Worm (Caenorhabditis elegans) whole organism, early embryonic: ENCODE data around the gene ssq-1.

Experiments
- B0310.2 ChIP-seq: sonication (generic microtip); optimal IDR thresholded peaks from 2 replicates; lab custom pipeline; 2016; ENCODE audit warnings: mild to moderate bottlenecking, missing genetic modification characterization, missing compliant biosample characterization
- F13C5.2 ChIP-seq: sonication (generic microtip); optimal IDR thresholded peaks from 2 replicates; lab custom pipeline; 2017; ENCODE audit warnings: mild to moderate bottlenecking, missing genetic modification characterization, inconsistent platforms, missing compliant biosample characterization
- aly-1 ChIP-seq: sonication (generic microtip); optimal IDR thresholded peaks from 2 replicates; lab custom pipeline; 2016; ENCODE audit warnings: missing genetic modification characterization, missing compliant biosample characterization
- ama-1 ChIP-seq: fragments of 150-350 bp; optimal IDR thresholded peaks from 2 replicates; lab custom pipeline; 2014
- ceh-13 ChIP-seq: fragments of 200-800 bp; sonication (Bioruptor generic); optimal IDR thresholded peaks from 2 replicates; lab custom pipeline; 2018; ENCODE audit warnings: mild to moderate bottlenecking, missing genetic modification characterization, missing compliant biosample characterization
- ceh-36 ChIP-seq: sonication (generic microtip); optimal IDR thresholded peaks from 2 replicates; lab custom pipeline; 2016; ENCODE audit warnings: missing genetic modification characterization, inconsistent platforms, missing compliant biosample characterization
- ets-7 ChIP-seq: sonication (generic microtip); optimal IDR thresholded peaks from 2 replicates; lab custom pipeline; 2016; ENCODE audit warnings: missing genotype, missing genetic modification characterization, missing compliant biosample characterization
- flt-1 ChIP-seq: fragments of 200-800 bp; sonication (Bioruptor generic); IDR thresholded peaks from 2 replicates; pipeline ENCODE4 v1.3.6; 2022; ENCODE audit warnings: missing genetic modification characterization, missing compliant biosample characterization
- hmbx-1 ChIP-seq: sonication (generic microtip); optimal IDR thresholded peaks from 2 replicates; lab custom pipeline; 2016; ENCODE audit warnings: mild to moderate bottlenecking, missing genetic modification characterization, missing compliant biosample characterization
- hmg-4 ChIP-seq: fragments of 200-800 bp; sonication (Bioruptor generic); optimal IDR thresholded peaks from 2 replicates; lab custom pipeline; 2018; ENCODE audit warnings: mild to moderate bottlenecking, missing genetic modification characterization, missing compliant biosample characterization
- hnd-1 ChIP-seq: sonication (generic microtip); optimal IDR thresholded peaks from 2 replicates; lab custom pipeline; 2016; ENCODE audit warnings: missing genetic modification characterization, missing compliant biosample characterization
- pes-1 ChIP-seq: fragments of 200-800 bp; sonication (Bioruptor generic); IDR thresholded peaks from 2 replicates; pipeline ENCODE4 v1.3.6; 2022; ENCODE audit warnings: missing genetic modification reagents, missing genetic modification characterization, missing compliant biosample characterization
- scrt-1 ChIP-seq: fragments of 200-800 bp; sonication (Bioruptor generic); IDR thresholded peaks from 2 replicates; pipeline ENCODE4 v1.3.6; 2022; ENCODE audit warnings: missing genetic modification characterization, missing compliant biosample characterization
- sea-1 ChIP-seq: fragments of 200-800 bp; sonication (Bioruptor generic); conservative IDR thresholded peaks from 2 replicates; pipeline ENCODE4 v1.3.6; 2022; ENCODE audit warnings: missing genetic modification characterization, missing compliant biosample characterization
- tbx-11 ChIP-seq: fragments of 200-800 bp; sonication (Bioruptor generic); IDR thresholded peaks from 2 replicates; pipeline ENCODE4 v1.3.6; 2022; ENCODE audit warnings: missing genetic modification characterization, missing compliant biosample characterization
- tbx-37 ChIP-seq: fragments of 200-800 bp; sonication (Bioruptor generic); conservative IDR thresholded peaks from 2 replicates; pipeline ENCODE4 v1.3.6; 2022; ENCODE audit warnings: missing genetic modification reagents, missing genetic modification characterization, missing compliant biosample characterization
- tra-4 ChIP-seq: sonication (generic microtip); optimal IDR thresholded peaks from 2 replicates; lab custom pipeline; 2017; ENCODE audit warnings: missing genetic modification characterization, missing compliant biosample characterization

ssq-1 gene

ce11 chrIV:9842071-9842470 is 10.3 kb upstream of the ssq-1 start, which contains the start of gene K07F5.17:
K07F5.17 (plus strand) TSS chrIV:9842371.
- TF ChIP-seq tra-4 (tag; lab: Kevin White, UChicago) (no peak), sea-1 (GFP tag; lab: Robert Waterston, UW) (no peak), hmbx-1 (tag; lab: Kevin White, UChicago) (no peak), hnd-1 (tag; lab: Kevin White, UChicago) (no peak), flt-1 (GFP tag; lab: Robert Waterston, UW) (no peak), tbx-11 (GFP tag; lab: Robert Waterston, UW) (no peak), ama-1 (no peak)

- no peak for TF ChIP-seq ceh-36
Measured at ce11 chrIV:9843760-9844159, 8.6 kb upstream of the ssq-1 start, which contains the start of gene nspd-2. nspd-2 (plus strand) TSS chrIV:9844060.

- TF ChIP-seq hmbx-1 (tag; lab: Kevin White, UChicago) (no peak), scrt-1 (GFP tag; lab: Robert Waterston, UW) (no peak), tra-4 (tag; lab: Kevin White, UChicago) (no peak), aly-1 (tag; lab: Kevin White, UChicago) (no peak), hnd-1 (tag; lab: Kevin White, UChicago) (no peak), hmg-4 (GFP tag; lab: Kevin White, UChicago) (no peak), B0310.2 (tag; lab: Kevin White, UChicago) (no peak), tbx-11 (GFP tag; lab: Robert Waterston, UW) (no peak), pes-1 (no peak), flt-1 (GFP tag; lab: Robert Waterston, UW) (no peak), ceh-13 (GFP tag; lab: Kevin White, UChicago) (no peak), sea-1 (GFP tag; lab: Robert Waterston, UW) (no peak), tbx-37 (GFP tag; lab: Robert Waterston, UW) (no peak), ceh-36 (no peak), F13C5.2 (tag; lab: Kevin White, UChicago) (no peak), ama-1 (no peak), ets-7 (no peak)
Measured at ce11 chrIV:9846574-9846973, 5.8 kb upstream of the ssq-1 start, which contains the start of gene K07F5.6. K07F5.6 (minus strand) TSS chrIV:9846674.

- no peak for TF ChIP-seq tra-4 (tag; lab: Kevin White, UChicago)
- TF ChIP-seq tbx-37 (GFP tag; lab: Robert Waterston, UW) = no peak
- no peak for TF ChIP-seq pes-1
- no peak for TF ChIP-seq scrt-1 (GFP tag; lab: Robert Waterston, UW)
- no peak for TF ChIP-seq ama-1
- no peak for TF ChIP-seq ceh-36
- TF ChIP-seq hmg-4 (GFP tag; lab: Kevin White, UChicago) = no peak
- TF ChIP-seq B0310.2 (tag; lab: Kevin White, UChicago) = no peak
- no peak for TF ChIP-seq ceh-13 (GFP tag; lab: Kevin White, UChicago)
- TF ChIP-seq ets-7 = no peak
Measured at ce11 chrIV:9848075-9848474, 4.3 kb upstream of the ssq-1 start, which contains the start of gene K07F5.7. K07F5.7 (minus strand) TSS chrIV:9848175.

ce11 chrIV:9849624-9850023 is 2.7 kb upstream of the ssq-1 start, which contains the start of gene K07F5.8:
K07F5.8 (minus strand) TSS chrIV:9849724.
- TF ChIP-seq tbx-37 (GFP tag; lab: Robert Waterston, UW) (no peak), aly-1 (tag; lab: Kevin White, UChicago) (no peak), B0310.2 (tag; lab: Kevin White, UChicago) (no peak), ceh-36 (no peak), hnd-1 (tag; lab: Kevin White, UChicago) (no peak), pes-1 (no peak), ets-7 (no peak), tbx-11 (GFP tag; lab: Robert Waterston, UW) (no peak), hmg-4 (GFP tag; lab: Kevin White, UChicago) (no peak), tra-4 (tag; lab: Kevin White, UChicago) (no peak), scrt-1 (GFP tag; lab: Robert Waterston, UW) (no peak), hmbx-1 (tag; lab: Kevin White, UChicago) (no peak), ama-1 (no peak), ceh-13 (GFP tag; lab: Kevin White, UChicago) (no peak), sea-1 (GFP tag; lab: Robert Waterston, UW) (no peak), flt-1 (GFP tag; lab: Robert Waterston, UW) (no peak)

- TF ChIP-seq F13C5.2 (tag; lab: Kevin White, UChicago) (no peak), ets-7 (no peak), ceh-36 (no peak), scrt-1 (GFP tag; lab: Robert Waterston, UW) (no peak), hmg-4 (GFP tag; lab: Kevin White, UChicago) (no peak), tbx-37 (GFP tag; lab: Robert Waterston, UW) (no peak)
Measured at ce11 chrIV:9850931-9851330, 1.4 kb upstream of the ssq-1 start, which contains the start of gene ssp-10. ssp-10 (minus strand) TSS chrIV:9851031.

- TF ChIP-seq aly-1 (tag; lab: Kevin White, UChicago) = peak; percentile 50
- no peak for TF ChIP-seq hmbx-1 (tag; lab: Kevin White, UChicago)
- TF ChIP-seq tra-4 (tag; lab: Kevin White, UChicago) = no peak
- TF ChIP-seq scrt-1 (GFP tag; lab: Robert Waterston, UW) = no peak
Measured at ce11 chrIV:9852818-9853466, 592 bp downstream of the ssq-1 start.

- no peak for TF ChIP-seq F13C5.2 (tag; lab: Kevin White, UChicago)
- no peak for TF ChIP-seq sea-1 (GFP tag; lab: Robert Waterston, UW)
- no peak for TF ChIP-seq flt-1 (GFP tag; lab: Robert Waterston, UW)
- TF ChIP-seq ceh-36 = no peak
- no peak for TF ChIP-seq scrt-1 (GFP tag; lab: Robert Waterston, UW)
- TF ChIP-seq aly-1 (tag; lab: Kevin White, UChicago) = no peak
- TF ChIP-seq pes-1 = no peak
- TF ChIP-seq tbx-37 (GFP tag; lab: Robert Waterston, UW) = no peak
- TF ChIP-seq B0310.2 (tag; lab: Kevin White, UChicago) = no peak
- TF ChIP-seq hmg-4 (GFP tag; lab: Kevin White, UChicago) = no peak
- no peak for TF ChIP-seq hmbx-1 (tag; lab: Kevin White, UChicago)
- no peak for TF ChIP-seq tbx-11 (GFP tag; lab: Robert Waterston, UW)
- TF ChIP-seq tra-4 (tag; lab: Kevin White, UChicago) = no peak
- TF ChIP-seq ama-1 = no peak
- TF ChIP-seq ets-7 = no peak
- no peak for TF ChIP-seq hnd-1 (tag; lab: Kevin White, UChicago)
Measured at ce11 chrIV:9854952-9855351, 2.6 kb downstream of the ssq-1 start.
